Fruit fly (Drosophila melanogaster): Measurements from ENCODE around the gene Pitslre.

Gene Pitslre

dm6 chr3L:20798325-20798846 lies 27.1 kb downstream of the Pitslre start, which contains the start of the genes CG3698 and tzn (continued):
- TF ChIP-seq Atf3 (GFP tag; optimal IDR thresholded peaks at IDR 0.05), result peak; percentile 45
- peak; percentile 98 for TF ChIP-seq caup (GFP tag; optimal IDR thresholded peaks at IDR 0.05; ENCODE audit: severe bottlenecking)
- peak; percentile 87 for TF ChIP-seq CG1024 (GFP tag; IDR thresholded peaks at IDR 0.05)
- TF ChIP-seq CG7839 (tag; optimal IDR thresholded peaks at IDR 0.05), result no peak
- TF ChIP-seq otp (GFP tag; IDR thresholded peaks at IDR 0.05), result peak; percentile 96
- TF ChIP-seq ato (GFP tag; IDR thresholded peaks at IDR 0.05; ENCODE audit: partially characterized antibody), result no peak
- peak; percentile 68 for TF ChIP-seq peb (GFP tag; IDR thresholded peaks at IDR 0.05)
- TF ChIP-seq CG42726 (GFP tag; IDR thresholded peaks at IDR 0.05; ENCODE audit: partially characterized antibody), result 0 out of 2 replicates have a peak, but pooled peaks have one; percentile 7
- TF ChIP-seq knrl (GFP tag; IDR thresholded peaks at IDR 0.05; ENCODE audit: partially characterized antibody), result no peak; the same call in 2 of the 3 replicates
- peak; percentile 81 for TF ChIP-seq pzg (GFP tag; optimal IDR thresholded peaks at IDR 0.05)
- TF ChIP-seq CG3281 (GFP tag; optimal IDR thresholded peaks at IDR 0.05), result peak; percentile 95
- peak; percentile 92 for TF ChIP-seq E2f1 (GFP tag; IDR thresholded peaks at IDR 0.05)
- peak; percentile 94 for TF ChIP-seq ATbp (GFP tag; optimal IDR thresholded peaks at IDR 0.05)
- peak; percentile 69 for TF ChIP-seq Antp (GFP tag; optimal IDR thresholded peaks at IDR 0.05)
- TF ChIP-seq CG4424 (GFP tag; optimal IDR thresholded peaks at IDR 0.05), result peak; percentile 95
- TF ChIP-seq CG4360 (GFP tag; IDR thresholded peaks at IDR 0.05), result peak; percentile 46; the same call in 1 of the 2 replicates
- no peak for TF ChIP-seq nom (GFP tag; optimal IDR thresholded peaks at IDR 0.05)
- TF ChIP-seq CG10431 (GFP tag; optimal IDR thresholded peaks at IDR 0.05), result peak; percentile 89
- peak; percentile 80 for TF ChIP-seq klu (GFP tag; IDR thresholded peaks at IDR 0.05)
- TF ChIP-seq CG17802 (tag; optimal IDR thresholded peaks at IDR 0.05), result peak; percentile 90
- peak; percentile 97 for TF ChIP-seq Rfx (GFP tag; IDR thresholded peaks at IDR 0.05)
- peak; percentile 94 for TF ChIP-seq phol (tag; optimal IDR thresholded peaks at IDR 0.05)
- peak in 1 of 2 experiments; percentile 61 for TF ChIP-seq tll (GFP tag; optimal IDR thresholded peaks at IDR 0.05)
- TF ChIP-seq CG17359 (tag; optimal IDR thresholded peaks at IDR 0.05), result peak; percentile 93
- peak; percentile 97 for TF ChIP-seq Meics (GFP tag; optimal IDR thresholded peaks at IDR 0.05)
- peak; percentile 62 for TF ChIP-seq ftz-f1 (GFP tag; optimal IDR thresholded peaks at IDR 0.05)
- peak; percentile 95 for TF ChIP-seq CG6813 (GFP tag; optimal IDR thresholded peaks at IDR 0.05)
- no peak for TF ChIP-seq pan (optimal IDR thresholded peaks at IDR 0.05)
- peak in 1 of 2 experiments; percentile 94 for TF ChIP-seq pan (GFP tag; optimal IDR thresholded peaks at IDR 0.05 in 1 of 2, IDR thresholded peaks at IDR 0.05 in 1 of 2)
- peak; percentile 14; the same call in 1 of the 2 replicates for TF ChIP-seq hbn (GFP tag; IDR thresholded peaks at IDR 0.05; ENCODE audit: partially characterized antibody)
- peak; percentile 98 for TF ChIP-seq CG11456 (GFP tag; IDR thresholded peaks at IDR 0.05)
- no peak for TF ChIP-seq sc (optimal IDR thresholded peaks at IDR 0.05)
- peak; percentile 95 for TF ChIP-seq sc (GFP tag; optimal IDR thresholded peaks at IDR 0.05)
- TF ChIP-seq yki (optimal IDR thresholded peaks at IDR 0.05), result no peak
- TF ChIP-seq Atf-2 (GFP tag; optimal IDR thresholded peaks at IDR 0.05), result peak; percentile 78
- peak; percentile 91 for TF ChIP-seq PHDP (tag; optimal IDR thresholded peaks at IDR 0.05)
- TF ChIP-seq CG6254 (GFP tag; optimal IDR thresholded peaks at IDR 0.05), result no peak
- peak; percentile 75 for TF ChIP-seq CG32767 (GFP tag; IDR thresholded peaks at IDR 0.05)
- TF ChIP-seq Hr39 (optimal IDR thresholded peaks at IDR 0.05), result no peak
- TF ChIP-seq chinmo (GFP tag; IDR thresholded peaks at IDR 0.05; ENCODE audit: partially characterized antibody), result no peak
- peak; percentile 94 for TF ChIP-seq zen (tag; optimal IDR thresholded peaks at IDR 0.05)
- TF ChIP-seq CG12155 (GFP tag; optimal IDR thresholded peaks at IDR 0.05), result peak; percentile 81
- TF ChIP-seq crp (GFP tag; optimal IDR thresholded peaks at IDR 0.05), result peak in 1 of 2 experiments; percentile 66
- peak; percentile 71 for TF ChIP-seq cas (GFP tag; IDR thresholded peaks at IDR 0.05)
- TF ChIP-seq Dip2 (GFP tag; IDR thresholded peaks at IDR 0.05), result no peak
- TF ChIP-seq Chrac-16 (GFP tag; optimal IDR thresholded peaks at IDR 0.05), result peak; percentile 77
- TF ChIP-seq Hand (GFP tag; optimal IDR thresholded peaks at IDR 0.05), result peak; percentile 72
- TF ChIP-seq CG2129 (GFP tag; IDR thresholded peaks at IDR 0.05; ENCODE audit: partially characterized antibody), result no peak
- peak; percentile 94 for TF ChIP-seq ttk (GFP tag; IDR thresholded peaks at IDR 0.05)

Measured in whole organism, embryonic.